Worm (Caenorhabditis elegans) whole organism, young adult: ENCODE measurements around the gene unc-27.

Source experiments
- B0035.1 ChIP-seq: sonication (generic microtip); optimal IDR thresholded peaks from 2 replicates; lab custom pipeline; 2016; ENCODE audit warnings: missing genetic modification characterization, mild to moderate bottlenecking, missing compliant biosample characterization, missing genotype, missing genetic modification reagents
- B0261.1 ChIP-seq: sonication (generic microtip); optimal IDR thresholded peaks from 2 replicates; lab custom pipeline; 2016; ENCODE audit warnings: mild to moderate bottlenecking, missing genetic modification characterization, moderate library complexity, missing compliant biosample characterization
- C06A6.2 ChIP-seq: fragments of 200-800 bp; sonication (Bioruptor generic); conservative IDR thresholded peaks from 2 replicates; pipeline ENCODE4 v1.3.6; 2022; ENCODE audit warnings: missing genetic modification characterization, missing compliant biosample characterization
- F23B12.7 ChIP-seq: sonication (generic microtip); optimal IDR thresholded peaks from 2 replicates; lab custom pipeline; 2017; ENCODE audit warnings: missing genetic modification characterization, mild to moderate bottlenecking, missing compliant biosample characterization, antibody characterized with exemption, moderate library complexity; ENCODE audit not compliant: insufficient read depth
- F37B4.10 ChIP-seq: fragments of 200-800 bp; sonication (Bioruptor generic); IDR thresholded peaks from 2 replicates; pipeline ENCODE4 v1.3.6; 2022; ENCODE audit warnings: missing genetic modification characterization, missing compliant biosample characterization
- F57C9.4 ChIP-seq: sonication (generic microtip); optimal IDR thresholded peaks from 2 replicates; lab custom pipeline; 2017; ENCODE audit warnings: mild to moderate bottlenecking, missing genetic modification characterization, missing compliant biosample characterization
- K11D2.4 ChIP-seq: fragments of 200-800 bp; sonication (Bioruptor generic); IDR thresholded peaks from 2 replicates; pipeline ENCODE4 v1.3.6; 2022; ENCODE audit warnings: missing genetic modification reagents, missing genetic modification characterization, missing compliant biosample characterization
- T07F8.4 ChIP-seq: sonication (generic microtip); optimal IDR thresholded peaks from 2 replicates; lab custom pipeline; 2016; ENCODE audit warnings: mild to moderate bottlenecking, missing genetic modification characterization, moderate library complexity, missing compliant biosample characterization
- Y67H2A.10 ChIP-seq: fragments of 200-800 bp; sonication (Bioruptor generic); conservative IDR thresholded peaks from 2 replicates; pipeline ENCODE4 v1.3.6; 2022; ENCODE audit warnings: missing genetic modification reagents, missing genetic modification characterization, missing compliant biosample characterization
- Y95B8A.8 ChIP-seq: fragments of 200-800 bp; sonication (Bioruptor generic); IDR thresholded peaks from 2 replicates; pipeline ENCODE4 v1.3.6; 2022; ENCODE audit warnings: missing genetic modification reagents, missing genetic modification characterization, missing compliant biosample characterization
- ZK185.1 ChIP-seq: sonication (generic microtip); optimal IDR thresholded peaks from 2 replicates; lab custom pipeline; 2016; ENCODE audit warnings: mild to moderate bottlenecking, missing genetic modification characterization, missing compliant biosample characterization; ENCODE audit not compliant: poor library complexity, severe bottlenecking
- aptf-3 ChIP-seq: fragments of 200-800 bp; sonication (Bioruptor generic); IDR thresholded peaks from 2 replicates; pipeline ENCODE4 v1.3.6; 2022; ENCODE audit warnings: missing genetic modification characterization, missing compliant biosample characterization
- attf-5 ChIP-seq: fragments of 200-800 bp; sonication (Bioruptor generic); optimal IDR thresholded peaks from 2 replicates; lab custom pipeline; 2018; ENCODE audit warnings: mild to moderate bottlenecking, missing genetic modification characterization, missing compliant biosample characterization
- ccch-3 ChIP-seq: fragments of 200-800 bp; sonication (Bioruptor generic); optimal IDR thresholded peaks from 2 replicates; lab custom pipeline; 2018; ENCODE audit warnings: mild to moderate bottlenecking, missing genetic modification characterization, missing compliant biosample characterization
- ceh-40 ChIP-seq: fragments of 200-800 bp; sonication (Bioruptor generic); IDR thresholded peaks from 2 replicates; pipeline ENCODE4 v1.3.6; 2022; ENCODE audit warnings: missing genetic modification characterization, missing compliant biosample characterization
- ceh-91 ChIP-seq: fragments of 200-800 bp; sonication (Bioruptor generic); IDR thresholded peaks from 2 replicates; pipeline ENCODE4 v1.3.6; 2022; ENCODE audit warnings: missing genetic modification reagents, missing genetic modification characterization, missing compliant biosample characterization
- dpl-1 ChIP-seq: fragments of 150-350 bp; optimal IDR thresholded peaks from 2 replicates; lab custom pipeline; 2014; ENCODE audit warnings: missing biosample characterization, missing genetic modification reagents, missing genetic modification characterization
- efl-1 ChIP-seq: fragments of 150-350 bp; optimal IDR thresholded peaks from 2 replicates; lab custom pipeline; 2014; ENCODE audit warnings: missing biosample characterization, missing genetic modification reagents, missing genetic modification characterization
- lin-35 ChIP-seq, 3 experiments: fragments of 150-350 bp in 2 of 3; sonication (generic microtip) in 1 of 3; optimal IDR thresholded peaks; 2 replicates each; lab custom pipeline; 2014 to 2018; ENCODE audit warnings: missing biosample characterization in 3 of 3, missing genetic modification characterization in 3 of 3, missing genetic modification reagents in 3 of 3
- lsl-1 ChIP-seq: fragments of 200-800 bp; sonication (Bioruptor generic); optimal IDR thresholded peaks from 2 replicates; lab custom pipeline; 2018; ENCODE audit warnings: mild to moderate bottlenecking, missing genetic modification characterization, moderate library complexity, missing compliant biosample characterization
- lsy-27 ChIP-seq: sonication (generic microtip); optimal IDR thresholded peaks from 2 replicates; lab custom pipeline; 2017; ENCODE audit warnings: missing genetic modification characterization, mild to moderate bottlenecking, missing compliant biosample characterization, antibody characterized with exemption, missing genotype, borderline replicate concordance; ENCODE audit not compliant: insufficient read depth
- mcd-1 ChIP-seq: fragments of 200-800 bp; sonication (Bioruptor generic); IDR thresholded peaks from 2 replicates; pipeline ENCODE4 v1.3.6; 2022; ENCODE audit warnings: missing genetic modification reagents, missing genetic modification characterization, missing compliant biosample characterization
- mes-4 ChIP-seq: sonication (generic microtip); optimal IDR thresholded peaks from 2 replicates; lab custom pipeline; 2016; ENCODE audit warnings: missing genotype, missing genetic modification characterization, missing compliant biosample characterization
- nfya-1 ChIP-seq: sonication (generic microtip); optimal IDR thresholded peaks from 2 replicates; lab custom pipeline; 2017; ENCODE audit warnings: antibody characterized with exemption, missing compliant biosample characterization, missing genetic modification characterization, borderline replicate concordance; ENCODE audit not compliant: insufficient read depth
- nfya-2 ChIP-seq: fragments of 200-800 bp; sonication (Bioruptor generic); IDR thresholded peaks from 2 replicates; pipeline ENCODE4 v1.3.6; 2022; ENCODE audit warnings: missing genetic modification reagents, missing genetic modification characterization, missing compliant biosample characterization
- nhr-80 ChIP-seq: sonication (generic microtip); optimal IDR thresholded peaks from 2 replicates; lab custom pipeline; 2016; ENCODE audit warnings: missing genetic modification characterization, missing compliant biosample characterization
- rpc-1 ChIP-seq, 2 experiments: fragments of 150-350 bp in 1 of 2; sonication (generic microtip) in 1 of 2; optimal IDR thresholded peaks; 2 replicates each; lab custom pipeline; 2014 to 2018; ENCODE audit warnings: missing biosample characterization in 1 of 2, missing genetic modification characterization in 1 of 2, missing genetic modification reagents in 1 of 2, missing genotype in 1 of 2
- sdz-38 ChIP-seq: sonication (generic microtip); optimal IDR thresholded peaks from 2 replicates; lab custom pipeline; 2016; ENCODE audit warnings: missing genotype, missing genetic modification characterization, missing compliant biosample characterization
- sea-2 ChIP-seq: fragments of 200-800 bp; sonication (Bioruptor generic); IDR thresholded peaks from 2 replicates; pipeline ENCODE4 v1.3.6; 2022; ENCODE audit warnings: missing genetic modification characterization, missing compliant biosample characterization
- unc-130 ChIP-seq: sonication (generic microtip); optimal IDR thresholded peaks from 2 replicates; lab custom pipeline; 2016; ENCODE audit warnings: missing genetic modification reagents, missing genetic modification characterization, missing compliant biosample characterization
- zfh-2 ChIP-seq: fragments of 200-800 bp; sonication (Bioruptor generic); conservative IDR thresholded peaks from 2 replicates; pipeline ENCODE4 v1.3.6; 2022; ENCODE audit warnings: missing genetic modification reagents, missing genetic modification characterization, missing compliant biosample characterization
- zim-3 ChIP-seq: sonication (generic microtip); optimal IDR thresholded peaks from 2 replicates; lab custom pipeline; 2017; ENCODE audit warnings: mild to moderate bottlenecking, missing genetic modification characterization, moderate library complexity, missing compliant biosample characterization
- ztf-25 ChIP-seq: fragments of 200-800 bp; sonication (Bioruptor generic); IDR thresholded peaks from 2 replicates; pipeline ENCODE4 v1.3.6; 2022; ENCODE audit warnings: missing genetic modification reagents, missing genetic modification characterization, missing compliant biosample characterization

The unc-27 gene

ce11 chrX:8755987-8756386, 33.3 kb upstream of the unc-27 start:
- TF ChIP-seq ceh-40 (GFP tag; lab: Robert Waterston, UW) (no peak), nhr-80 (tag; lab: Kevin White, UChicago) (peak; percentile 14)

DNA sequence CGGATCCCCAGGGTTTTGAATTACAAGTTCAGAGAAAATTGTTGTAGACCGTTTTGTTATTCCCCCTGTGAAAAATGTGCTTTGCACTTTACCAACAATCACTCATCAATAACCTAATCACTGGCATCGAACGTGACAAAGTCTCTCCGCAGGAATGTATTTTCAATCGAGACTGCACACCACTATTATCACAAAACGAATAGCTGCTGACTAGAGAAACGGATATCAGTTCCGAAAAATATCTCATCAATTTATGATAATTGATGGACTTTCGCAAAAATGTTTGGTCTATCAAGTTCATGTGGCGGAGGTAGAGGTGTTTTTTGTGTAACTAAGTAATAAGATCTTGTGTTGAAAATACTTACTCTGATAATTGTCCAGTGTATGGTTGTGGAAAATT, 28.2 kb upstream of the unc-27 start:
- no peak for TF ChIP-seq F23B12.7 (tag; lab: Kevin White, UChicago)
- TF ChIP-seq nfya-2 (GFP tag; lab: Robert Waterston, UW), result no peak
- no peak for TF ChIP-seq lsy-27 (tag; lab: Kevin White, UChicago)
- no peak for TF ChIP-seq ztf-25 (GFP tag; lab: Robert Waterston, UW)
- TF ChIP-seq rpc-1 (optimal IDR thresholded peaks at IDR 0.05; lab: Kevin White, UChicago), result no peak
- no peak for TF ChIP-seq rpc-1 (tag; optimal IDR thresholded peaks at IDR 0.05; lab: Kevin White, UChicago)
- no peak for TF ChIP-seq ccch-3 (GFP tag; lab: Kevin White, UChicago)
- TF ChIP-seq ZK185.1 (tag; lab: Kevin White, UChicago), result no peak
- TF ChIP-seq sdz-38, result no peak
- TF ChIP-seq Y95B8A.8 (GFP tag; lab: Robert Waterston, UW), result no peak
- no peak for TF ChIP-seq B0035.1 (tag; lab: Kevin White, UChicago)
- no peak for TF ChIP-seq efl-1 (GFP tag; lab: Kevin White, UChicago)
- TF ChIP-seq mes-4, result no peak
- no peak for TF ChIP-seq Y67H2A.10
- TF ChIP-seq lsl-1 (GFP tag; lab: Kevin White, UChicago), result no peak
- TF ChIP-seq dpl-1, result no peak
- TF ChIP-seq attf-5 (GFP tag; lab: Kevin White, UChicago), result no peak
- no peak for TF ChIP-seq zfh-2 (GFP tag; lab: Robert Waterston, UW)
- no peak for TF ChIP-seq aptf-3
- no peak for TF ChIP-seq sea-2

ce11 chrX:8761497-8761896, 27.8 kb upstream of the unc-27 start, which contains the start of gene M02D8.5:
M02D8.5 (minus strand) TSS chrX:8761597.
- no peak for TF ChIP-seq F57C9.4 (tag; lab: Kevin White, UChicago)
- no peak for TF ChIP-seq nfya-1
- TF ChIP-seq sea-2, result no peak
- TF ChIP-seq unc-130 (GFP tag; lab: Kevin White, UChicago), result no peak

- TF ChIP-seq K11D2.4 (GFP tag; lab: Robert Waterston, UW) (no peak), T07F8.4 (tag; lab: Kevin White, UChicago) (no peak), lin-35 (GFP tag; optimal IDR thresholded peaks at IDR 0.05; lab: Kevin White, UChicago) (no peak)
Measured at ce11 chrX:8762927-8763326, 26.3 kb upstream of the unc-27 start.

- TF ChIP-seq nhr-80 (tag; lab: Kevin White, UChicago), result no peak
- no peak for TF ChIP-seq mcd-1
- no peak for TF ChIP-seq F37B4.10 (GFP tag; lab: Robert Waterston, UW)
- no peak for TF ChIP-seq ceh-91 (GFP tag; lab: Robert Waterston, UW)
- no peak for TF ChIP-seq C06A6.2 (GFP tag; lab: Robert Waterston, UW)
- TF ChIP-seq B0261.1, result no peak
- TF ChIP-seq zim-3 (tag; lab: Kevin White, UChicago), result no peak
Measured at ce11 chrX:8763607-8764006, 25.6 kb upstream of the unc-27 start, which contains the start of gene zig-12. zig-12 (plus strand) TSS chrX:8763907.
